Worm (Caenorhabditis elegans) whole organism, L1 larva: ENCODE data around the gene rfp-1.

Experiments used
- C04F5.9 ChIP-seq: sonication (generic microtip); optimal IDR thresholded peaks from 2 replicates; lab custom pipeline; 2016; ENCODE audit warnings: missing genetic modification characterization, missing compliant biosample characterization
- aly-2 ChIP-seq: fragments of 150-350 bp; optimal IDR thresholded peaks from 2 replicates; lab custom pipeline; 2014; ENCODE audit warnings: missing biosample characterization, missing genetic modification characterization
- nhr-11 ChIP-seq: fragments of 150-350 bp; optimal IDR thresholded peaks from 2 replicates; lab custom pipeline; 2014; ENCODE audit warnings: missing biosample characterization, missing genetic modification characterization

- TF ChIP-seq nhr-11 (tag; lab: Kevin White, UChicago) (no peak), aly-2 (tag; lab: Kevin White, UChicago) (no peak), C04F5.9 (no peak)
Measured at ce11 chrIII:8310239-8311057, 48.0 kb upstream of the rfp-1 start, which contains the start of gene F10E9.3.
